Worm (Caenorhabditis elegans): ENCODE measurements around the gene R11D1.7.

The R11D1.7 gene

ce11 chrV:12729220-12729619 is 9.4 kb downstream of the R11D1.7 start, which contains the start of gene R11D1.10:
R11D1.10 (plus strand) TSS chrV:12729520.
- TF ChIP-seq ces-1 (GFP tag; optimal IDR thresholded peaks at IDR 0.05) (no peak), sptf-1 (tag; optimal IDR thresholded peaks at IDR 0.05) (no peak), ham-2 (GFP tag; optimal IDR thresholded peaks at IDR 0.05) (no peak), nhr-12 (tag; optimal IDR thresholded peaks at IDR 0.05) (no peak)

ce11 chrV:12732734-12733133 is 12.9 kb downstream of the R11D1.7 start:
- TF ChIP-seq mls-2 (tag; optimal IDR thresholded peaks at IDR 0.05) (no peak), mep-1 (tag; optimal IDR thresholded peaks at IDR 0.05) (no peak), mab-5 (tag; optimal IDR thresholded peaks at IDR 0.05) (no peak), drap-1 (GFP tag; optimal IDR thresholded peaks at IDR 0.05) (no peak), blmp-1 (tag; optimal IDR thresholded peaks at IDR 0.05) (no peak), elt-3 (tag; optimal IDR thresholded peaks at IDR 0.05) (no peak), unc-120 (tag; optimal IDR thresholded peaks at IDR 0.05; ENCODE audit: poor library complexity, severe bottlenecking) (no peak), sptf-1 (tag; optimal IDR thresholded peaks at IDR 0.05) (no peak), ces-1 (GFP tag; optimal IDR thresholded peaks at IDR 0.05) (no peak), bed-3 (GFP tag; optimal IDR thresholded peaks at IDR 0.05) (no peak), pha-4 (tag; optimal IDR thresholded peaks at IDR 0.05) (no peak)

ce11 chrV:12733465-12734248 is 13.8 kb downstream of the R11D1.7 start, which contains the start of the genes dhs-21 and xbx-9:
dhs-21 (minus strand) TSS chrV:12733645.
xbx-9 (plus strand) TSS chrV:12734198.
- TF ChIP-seq elt-3 (tag; optimal IDR thresholded peaks at IDR 0.05), result no peak
- TF ChIP-seq nhr-2 (tag; optimal IDR thresholded peaks at IDR 0.05), result no peak
- no peak for TF ChIP-seq zip-8 (tag; optimal IDR thresholded peaks at IDR 0.05)
- TF ChIP-seq ces-1 (GFP tag; optimal IDR thresholded peaks at IDR 0.05), result no peak
- no peak for TF ChIP-seq mep-1 (tag; optimal IDR thresholded peaks at IDR 0.05)
- TF ChIP-seq unc-62 (GFP tag; optimal IDR thresholded peaks at IDR 0.05), result no peak
- TF ChIP-seq ham-2 (GFP tag; optimal IDR thresholded peaks at IDR 0.05), result no peak
- no peak for TF ChIP-seq snpc-4 (tag; optimal IDR thresholded peaks at IDR 0.05)
- no peak for TF ChIP-seq mab-5 (tag; optimal IDR thresholded peaks at IDR 0.05)
- no peak for TF ChIP-seq drap-1 (GFP tag; optimal IDR thresholded peaks at IDR 0.05)
- TF ChIP-seq cnd-1 (tag; optimal IDR thresholded peaks at IDR 0.05), result no peak
- TF ChIP-seq mls-2 (tag; optimal IDR thresholded peaks at IDR 0.05), result no peak
- no peak for TF ChIP-seq sptf-1 (tag; optimal IDR thresholded peaks at IDR 0.05)
- no peak for TF ChIP-seq ceh-83 (GFP tag; optimal IDR thresholded peaks at IDR 0.05)
- no peak for TF ChIP-seq sem-2 (GFP tag; optimal IDR thresholded peaks at IDR 0.05)
- TF ChIP-seq pha-4 (tag; optimal IDR thresholded peaks at IDR 0.05), result no peak
- TF ChIP-seq elt-1 (tag; optimal IDR thresholded peaks at IDR 0.05; ENCODE audit: borderline replicate concordance, insufficient read depth), result no peak
- no peak for TF ChIP-seq ceh-43 (GFP tag; optimal IDR thresholded peaks at IDR 0.05)
- TF ChIP-seq ceh-39 (tag; optimal IDR thresholded peaks at IDR 0.05), result no peak
- no peak for TF ChIP-seq flh-1 (GFP tag; optimal IDR thresholded peaks at IDR 0.05)

- peak; percentile 26 for TF ChIP-seq ham-2 (GFP tag; optimal IDR thresholded peaks at IDR 0.05)
- no peak for TF ChIP-seq blmp-1 (tag; optimal IDR thresholded peaks at IDR 0.05)
- TF ChIP-seq zip-8 (tag; optimal IDR thresholded peaks at IDR 0.05), result peak; percentile 32
- no peak for TF ChIP-seq flh-1 (GFP tag; optimal IDR thresholded peaks at IDR 0.05)
These were observed 16.4 kb downstream of the R11D1.7 start, which contains the start of gene cky-1 for ce11 chrV:12736166-12736753. cky-1 (plus strand) TSS chrV:12736703.

ce11 chrV:12741684-12742083 is 21.9 kb downstream of the R11D1.7 start, which contains the start of gene hrg-7:
hrg-7 (plus strand) TSS chrV:12742041.
- TF ChIP-seq flh-1 (GFP tag; optimal IDR thresholded peaks at IDR 0.05) (no peak), tbx-8 (GFP tag; optimal IDR thresholded peaks at IDR 0.05) (no peak), nhr-76 (tag; optimal IDR thresholded peaks at IDR 0.05) (no peak), nhr-237 (tag; optimal IDR thresholded peaks at IDR 0.05) (no peak), ces-1 (GFP tag; optimal IDR thresholded peaks at IDR 0.05) (no peak), mls-2 (tag; optimal IDR thresholded peaks at IDR 0.05) (no peak), ztf-11 (tag; optimal IDR thresholded peaks at IDR 0.05) (no peak), unc-120 (tag; optimal IDR thresholded peaks at IDR 0.05; ENCODE audit: poor library complexity, severe bottlenecking) (no peak), nhr-2 (tag; optimal IDR thresholded peaks at IDR 0.05) (no peak), mep-1 (tag; optimal IDR thresholded peaks at IDR 0.05) (no peak), ceh-39 (tag; optimal IDR thresholded peaks at IDR 0.05) (no peak), blmp-1 (tag; optimal IDR thresholded peaks at IDR 0.05) (no peak), unc-62 (GFP tag; optimal IDR thresholded peaks at IDR 0.05) (no peak), lin-13 (tag; optimal IDR thresholded peaks at IDR 0.05) (no peak), ham-2 (GFP tag; optimal IDR thresholded peaks at IDR 0.05) (no peak), nhr-28 (tag; optimal IDR thresholded peaks at IDR 0.05) (no peak), sem-2 (GFP tag; optimal IDR thresholded peaks at IDR 0.05) (no peak), bed-3 (GFP tag; optimal IDR thresholded peaks at IDR 0.05) (no peak)
